Worm (Caenorhabditis elegans): ENCODE data around the gene nspg-6.

- TF ChIP-seq dsc-1 (tag; optimal IDR thresholded peaks at IDR 0.05) = no peak
- no peak for TF ChIP-seq fos-1 (tag; optimal IDR thresholded peaks at IDR 0.05)
- TF ChIP-seq nhr-11 (tag; optimal IDR thresholded peaks at IDR 0.05) = no peak
- peak; percentile 1 for TF ChIP-seq elt-2 (tag; optimal IDR thresholded peaks at IDR 0.05)
- TF ChIP-seq ztf-11 (tag; optimal IDR thresholded peaks at IDR 0.05) = no peak
- no peak for TF ChIP-seq efl-3 (GFP tag; optimal IDR thresholded peaks at IDR 0.05)
- no peak for TF ChIP-seq nhr-76 (tag; optimal IDR thresholded peaks at IDR 0.05)
- no peak for TF ChIP-seq pqm-1 (tag; optimal IDR thresholded peaks at IDR 0.05)
- TF ChIP-seq blmp-1 (tag; optimal IDR thresholded peaks at IDR 0.05) = peak; percentile 73
These were observed 9.7 kb downstream of the nspg-6 start for ce11 chrIII:7304961-7305648.
